Fruit fly (Drosophila melanogaster) whole organism, embryonic: ENCODE measurements around the gene NaPi-III.

ENCODE experiments used
- Ada2b ChIP-seq: fragments of 200-800 bp; sonication (Bioruptor generic); IDR thresholded peaks from 2 replicates; pipeline ENCODE4 v1.3.6; 2022; ENCODE audit warnings: missing biosample characterization, missing genetic modification characterization
- Atf3 ChIP-seq: fragments of 200-800 bp; sonication (Bioruptor generic); optimal IDR thresholded peaks from 3 replicates; lab custom pipeline; 2016; ENCODE audit warnings: missing biosample characterization, missing genetic modification characterization
- Bgb ChIP-seq: fragments of 200-800 bp; sonication (Bioruptor generic); IDR thresholded peaks from 2 replicates; pipeline ENCODE4 v1.3.6; 2022; ENCODE audit warnings: missing biosample characterization, missing genetic modification characterization; ENCODE audit not compliant: partially characterized antibody
- CG10366 ChIP-seq: fragments of 200-800 bp; sonication (Bioruptor generic); IDR thresholded peaks from 2 replicates; pipeline ENCODE4 v1.3.6; 2022; ENCODE audit warnings: missing biosample characterization, missing genetic modification characterization
- CG12104 ChIP-seq: fragments of 200-800 bp; sonication (Bioruptor generic); optimal IDR thresholded peaks from 3 replicates; lab custom pipeline; 2016; ENCODE audit warnings: missing biosample characterization, missing genetic modification characterization
- CG12236 ChIP-seq: fragments of 200-800 bp; sonication (Bioruptor generic); optimal IDR thresholded peaks from 2 replicates; lab custom pipeline; 2016; ENCODE audit warnings: missing biosample characterization, missing genetic modification characterization
- CG12744 ChIP-seq: fragments of 200-800 bp; sonication (Bioruptor generic); optimal IDR thresholded peaks from 2 replicates; lab custom pipeline; 2016; ENCODE audit warnings: missing biosample characterization, missing genetic modification characterization
- CG17912 ChIP-seq: fragments of 200-800 bp; sonication (Bioruptor generic); optimal IDR thresholded peaks from 2 replicates; lab custom pipeline; 2018; ENCODE audit warnings: missing biosample characterization, mild to moderate bottlenecking, missing genetic modification characterization
- CG18011 ChIP-seq: fragments of 200-800 bp; sonication (Bioruptor generic); optimal IDR thresholded peaks from 2 replicates; lab custom pipeline; 2017; ENCODE audit warnings: missing biosample characterization, missing genetic modification characterization, mild to moderate bottlenecking, moderate library complexity, missing genotype
- CG18764 ChIP-seq: fragments of 200-800 bp; sonication (Bioruptor generic); optimal IDR thresholded peaks from 3 replicates; lab custom pipeline; 2016; ENCODE audit warnings: missing biosample characterization, missing genetic modification characterization
- CG2678 ChIP-seq: fragments of 200-800 bp; sonication (Bioruptor generic); optimal IDR thresholded peaks from 3 replicates; lab custom pipeline; 2019; ENCODE audit warnings: missing biosample characterization, mild to moderate bottlenecking, missing genetic modification characterization, moderate library complexity
- CG31388 ChIP-seq: fragments of 200-800 bp; sonication (Bioruptor generic); optimal IDR thresholded peaks from 2 replicates; lab custom pipeline; 2016; ENCODE audit warnings: missing biosample characterization, missing genetic modification characterization
- CG32532 ChIP-seq: fragments of 200-800 bp; sonication (Bioruptor generic); IDR thresholded peaks from 2 replicates; pipeline ENCODE4 v1.3.6; 2022; ENCODE audit warnings: missing biosample characterization, missing genetic modification characterization
- CG3281 ChIP-seq: fragments of 200-800 bp; sonication (Bioruptor generic); optimal IDR thresholded peaks from 3 replicates; lab custom pipeline; 2017; ENCODE audit warnings: missing biosample characterization, mild to moderate bottlenecking, missing genetic modification characterization
- CG3847 ChIP-seq: fragments of 200-800 bp; sonication (Bioruptor generic); IDR thresholded peaks from 2 replicates; pipeline ENCODE4 v1.3.6; 2022; ENCODE audit warnings: missing biosample characterization, missing genetic modification characterization
- CG4820 ChIP-seq: fragments of 200-800 bp; sonication (Bioruptor generic); optimal IDR thresholded peaks from 3 replicates; lab custom pipeline; 2016; ENCODE audit warnings: missing biosample characterization, missing genetic modification characterization
- CG7357 ChIP-seq: fragments of 200-800 bp; sonication (Bioruptor generic); IDR thresholded peaks from 3 replicates; pipeline ENCODE4 v1.3.6; 2022; ENCODE audit warnings: missing biosample characterization, missing genetic modification characterization
- CG7839 ChIP-seq: fragments of 200-800 bp; sonication (Bioruptor generic); optimal IDR thresholded peaks from 3 replicates; lab custom pipeline; 2018; ENCODE audit warnings: missing biosample characterization, mild to moderate bottlenecking, missing genetic modification characterization, moderate library complexity
- CG8290 ChIP-seq, 3 experiments: fragments of 200-800 bp; sonication (Bioruptor generic); optimal IDR thresholded peaks; 2 replicates each; lab custom pipeline; 2016 to 2019; ENCODE audit warnings: missing biosample characterization in 3 of 3, missing genetic modification characterization in 3 of 3, mild to moderate bottlenecking in 2 of 3, moderate library complexity in 1 of 3
- CG8944 ChIP-seq: fragments of 200-800 bp; sonication (Bioruptor generic); optimal IDR thresholded peaks from 3 replicates; lab custom pipeline; 2016; ENCODE audit warnings: missing biosample characterization, missing genetic modification characterization
- CG9437 ChIP-seq: fragments of 200-800 bp; sonication (Bioruptor generic); optimal IDR thresholded peaks from 2 replicates; lab custom pipeline; 2018; ENCODE audit warnings: missing biosample characterization, mild to moderate bottlenecking, missing genetic modification characterization
- CG9817 ChIP-seq: fragments of 200-800 bp; sonication (Bioruptor generic); optimal IDR thresholded peaks from 2 replicates; lab custom pipeline; 2018; ENCODE audit warnings: missing biosample characterization, mild to moderate bottlenecking, missing genetic modification characterization, moderate library complexity
- Dbx ChIP-seq: fragments of 200-800 bp; sonication (Bioruptor generic); IDR thresholded peaks from 3 replicates; pipeline ENCODE4 v1.3.6; 2022; ENCODE audit warnings: missing biosample characterization, missing genetic modification characterization
- Doc3 ChIP-seq: fragments of 200-800 bp; sonication (Bioruptor generic); IDR thresholded peaks from 3 replicates; pipeline ENCODE4 v1.3.6; 2022; ENCODE audit warnings: missing biosample characterization, missing genetic modification characterization; ENCODE audit not compliant: partially characterized antibody
- Drgx ChIP-seq: fragments of 200-800 bp; sonication (Bioruptor generic); IDR thresholded peaks from 2 replicates; pipeline ENCODE4 v1.3.6; 2022; ENCODE audit warnings: missing biosample characterization, missing genetic modification characterization
- Fer3 ChIP-seq: fragments of 200-800 bp; sonication (Bioruptor generic); optimal IDR thresholded peaks from 2 replicates; lab custom pipeline; 2018; ENCODE audit warnings: missing biosample characterization, mild to moderate bottlenecking, missing genetic modification characterization, moderate library complexity
- H15 ChIP-seq: fragments of 200-800 bp; sonication (Bioruptor generic); IDR thresholded peaks from 3 replicates; pipeline ENCODE4 v1.3.6; 2022; ENCODE audit warnings: missing biosample characterization, missing genetic modification characterization
- HLH54F ChIP-seq: fragments of 200-800 bp; sonication (Bioruptor generic); optimal IDR thresholded peaks from 3 replicates; lab custom pipeline; 2016; ENCODE audit warnings: missing biosample characterization, missing genetic modification characterization
- HmgZ ChIP-seq: fragments of 200-800 bp; sonication (Bioruptor generic); optimal IDR thresholded peaks from 2 replicates; lab custom pipeline; 2018; ENCODE audit warnings: missing biosample characterization, mild to moderate bottlenecking, missing genetic modification characterization
- Hr39 ChIP-seq: fragments of >200 bp; optimal IDR thresholded peaks from 2 replicates; lab custom pipeline; 2017
- Hr78 ChIP-seq, 2 experiments: fragments of 200-800 bp in 1 of 2; fragments of >200 bp in 1 of 2; sonication (Bioruptor generic) in 1 of 2; optimal IDR thresholded peaks; 2 replicates each; lab custom pipeline; 2017 to 2019; ENCODE audit warnings: missing biosample characterization in 2 of 2, missing genetic modification characterization in 2 of 2, mild to moderate bottlenecking in 1 of 2, moderate library complexity in 1 of 2
- Rfx ChIP-seq: fragments of 200-800 bp; sonication (Bioruptor generic); IDR thresholded peaks from 2 replicates; pipeline ENCODE4 v1.3.6; 2022; ENCODE audit warnings: missing biosample characterization, missing genetic modification characterization
- Sry-β ChIP-seq: fragments of 200-800 bp; sonication (Bioruptor generic); optimal IDR thresholded peaks from 2 replicates; lab custom pipeline; 2018; ENCODE audit warnings: missing biosample characterization, mild to moderate bottlenecking, missing genetic modification characterization, moderate library complexity
- Stat92E ChIP-seq, 3 experiments: fragments of >200 bp in 2 of 3; fragments of 200-800 bp in 1 of 3; sonication (Bioruptor generic) in 1 of 3; optimal IDR thresholded peaks; 2 replicates each; lab custom pipeline; 2017 to 2019; ENCODE audit warnings: missing biosample characterization in 3 of 3, missing genetic modification characterization in 3 of 3, mild to moderate bottlenecking in 1 of 3, moderate library complexity in 1 of 3
- Xrp1 ChIP-seq: fragments of 200-800 bp; sonication (Bioruptor generic); IDR thresholded peaks from 2 replicates; pipeline ENCODE4 v1.3.6; 2022; ENCODE audit warnings: missing biosample characterization, missing genetic modification characterization
- ac ChIP-seq: fragments of 200-800 bp; sonication (Bioruptor generic); optimal IDR thresholded peaks from 3 replicates; lab custom pipeline; 2017; ENCODE audit warnings: missing biosample characterization, mild to moderate bottlenecking, missing genetic modification characterization
- al ChIP-seq: fragments of 200-800 bp; sonication (Bioruptor generic); IDR thresholded peaks from 2 replicates; pipeline ENCODE4 v1.3.6; 2022; ENCODE audit warnings: missing biosample characterization, missing genetic modification characterization
- emc ChIP-seq: fragments of 200-800 bp; sonication (Bioruptor generic); optimal IDR thresholded peaks from 2 replicates; lab custom pipeline; 2016; ENCODE audit warnings: missing biosample characterization, missing genetic modification characterization
- esg ChIP-seq: fragments of 200-800 bp; sonication (Bioruptor generic); conservative IDR thresholded peaks from 2 replicates; pipeline ENCODE4 v1.3.6; 2022; ENCODE audit warnings: missing biosample characterization, missing genetic modification characterization
- grn ChIP-seq: fragments of 200-800 bp; sonication (Bioruptor generic); optimal IDR thresholded peaks from 3 replicates; lab custom pipeline; 2017; ENCODE audit warnings: missing biosample characterization, missing genetic modification characterization
- ham ChIP-seq: fragments of 200-800 bp; sonication (Bioruptor generic); IDR thresholded peaks from 2 replicates; pipeline ENCODE4 v1.3.6; 2022; ENCODE audit warnings: missing biosample characterization, missing genetic modification characterization
- lbe ChIP-seq: fragments of 200-800 bp; sonication (Bioruptor generic); optimal IDR thresholded peaks from 2 replicates; lab custom pipeline; 2016; ENCODE audit warnings: missing biosample characterization, mild to moderate bottlenecking, missing genetic modification characterization
- salm ChIP-seq: fragments of 200-800 bp; sonication (Bioruptor generic); optimal IDR thresholded peaks from 2 replicates; lab custom pipeline; 2018; ENCODE audit warnings: missing biosample characterization, mild to moderate bottlenecking, missing genetic modification characterization
- scrt ChIP-seq: fragments of 200-800 bp; sonication (Bioruptor generic); optimal IDR thresholded peaks from 2 replicates; lab custom pipeline; 2018; ENCODE audit warnings: missing biosample characterization, mild to moderate bottlenecking, missing genetic modification characterization, moderate library complexity
- so ChIP-seq: fragments of 200-800 bp; sonication (Bioruptor generic); IDR thresholded peaks from 3 replicates; pipeline ENCODE4 v1.3.6; 2022; ENCODE audit warnings: missing biosample characterization, missing genetic modification characterization
- wdn ChIP-seq: fragments of 200-800 bp; sonication (Bioruptor generic); IDR thresholded peaks from 2 replicates; pipeline ENCODE4 v1.3.6; 2022; ENCODE audit warnings: missing biosample characterization, missing genetic modification characterization
- zf30C ChIP-seq: fragments of 200-800 bp; sonication (Bioruptor generic); optimal IDR thresholded peaks from 3 replicates; lab custom pipeline; 2018; ENCODE audit warnings: missing biosample characterization, mild to moderate bottlenecking, missing genetic modification characterization
- zfh2 ChIP-seq: fragments of 200-800 bp; sonication (Bioruptor generic); optimal IDR thresholded peaks from 2 replicates; lab custom pipeline; 2016; ENCODE audit warnings: missing biosample characterization, missing genetic modification characterization

NaPi-III gene

DNA sequence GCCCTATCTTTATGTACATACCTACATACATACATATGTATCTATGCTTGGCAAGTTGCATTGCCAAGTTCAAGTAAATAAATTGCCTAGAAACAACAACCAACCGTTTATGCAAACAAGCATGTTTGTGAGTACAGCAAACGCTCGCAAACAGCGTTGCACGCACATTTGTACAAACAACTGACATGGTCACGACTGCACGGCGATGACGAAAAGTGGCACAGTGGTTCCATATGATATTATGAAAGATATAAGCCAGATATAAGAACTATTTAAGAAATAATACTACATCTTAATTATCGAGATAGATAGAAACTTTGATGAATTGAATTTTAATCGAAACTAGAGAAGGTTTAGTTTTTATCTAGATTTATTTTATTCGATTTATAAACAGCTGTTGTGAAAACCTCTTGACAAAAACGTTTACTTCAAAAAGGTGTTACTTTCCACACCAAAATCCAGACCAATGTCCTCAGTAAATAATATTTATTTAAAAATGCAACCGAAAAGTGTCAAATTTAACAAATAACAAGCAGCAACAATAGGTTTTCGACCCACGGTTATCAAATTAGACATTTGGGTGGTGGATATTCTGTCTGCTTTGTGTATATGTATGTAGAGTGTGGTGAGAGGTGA lies 33.2 kb upstream of the NaPi-III start (continued):
- TF ChIP-seq Xrp1 (GFP tag; lab: Robert Waterston, UW) (peak; percentile 87), Sry-β (GFP tag; lab: Kevin White, UChicago) (peak; percentile 67), lbe (peak; percentile 66), CG17912 (GFP tag; lab: Kevin White, UChicago) (no peak), CG18011 (GFP tag; lab: Kevin White, UChicago) (peak; percentile 77), CG3847 (GFP tag; lab: Robert Waterston, UW) (peak; percentile 65), grn (GFP tag; lab: Kevin White, UChicago) (peak; percentile 74), zfh2 (GFP tag; lab: Kevin White, UChicago) (peak; percentile 46), CG18764 (GFP tag; lab: Kevin White, UChicago) (peak; percentile 81), Drgx (peak; percentile 79), CG8290 (GFP tag; optimal IDR thresholded peaks at IDR 0.05; lab: Kevin White, UChicago) (peak; percentile 45), CG8290 (tag; optimal IDR thresholded peaks at IDR 0.05; lab: Kevin White, UChicago) (peak; percentile 52 to 73), CG2678 (tag; lab: Kevin White, UChicago) (peak; percentile 95), CG32532 (peak; percentile 58; the same call in 1 of the 2 replicates), salm (peak; percentile 78), emc (GFP tag; lab: Kevin White, UChicago) (peak; percentile 46), CG12236 (GFP tag; lab: Kevin White, UChicago) (peak; percentile 82)

DNA sequence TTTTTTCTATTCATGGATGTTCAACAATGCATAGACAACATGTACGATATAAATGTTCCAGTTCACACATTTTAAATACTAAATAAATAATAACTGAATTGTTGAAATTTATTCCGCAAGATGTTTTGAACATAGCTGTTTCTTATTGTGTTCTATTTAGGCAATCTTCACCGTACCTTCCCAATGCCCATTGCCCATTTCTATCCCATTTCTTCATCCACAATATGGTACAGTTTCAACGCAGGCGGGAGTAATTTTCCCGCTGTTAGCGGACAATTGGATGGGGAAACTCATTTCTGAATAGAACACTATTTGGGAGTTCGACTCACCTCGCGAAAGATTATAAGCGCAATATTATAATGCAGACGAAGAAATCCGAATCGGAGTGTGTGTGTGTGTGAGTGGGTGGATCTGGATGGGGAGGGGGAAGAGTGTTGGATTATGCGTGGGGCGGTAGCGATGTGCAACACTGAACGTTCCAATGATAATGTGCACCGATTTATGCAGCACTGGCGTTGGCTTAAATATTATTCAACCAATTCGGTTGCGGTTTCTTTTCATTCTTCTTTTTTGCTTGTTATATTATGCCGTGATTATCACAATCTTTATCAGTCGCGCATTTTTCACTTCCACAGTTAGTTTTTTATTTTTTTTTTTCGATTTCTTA lies 31.1 kb upstream of the NaPi-III start:
- no peak for TF ChIP-seq CG31388 (GFP tag; lab: Kevin White, UChicago)
- no peak for TF ChIP-seq Ada2b (GFP tag; lab: Robert Waterston, UW)
- TF ChIP-seq H15 (GFP tag; lab: Robert Waterston, UW) = peak; percentile 37; the same call in 2 of the 3 replicates
- no peak for TF ChIP-seq scrt
- TF ChIP-seq CG3281 = peak; percentile 35
- peak; percentile 43 for TF ChIP-seq CG7839 (tag; lab: Kevin White, UChicago)
- TF ChIP-seq CG12744 (GFP tag; lab: Kevin White, UChicago) = no peak
- peak; percentile 42 for TF ChIP-seq HmgZ (tag; lab: Kevin White, UChicago)
- no peak for TF ChIP-seq CG12104 (GFP tag; lab: Kevin White, UChicago)
- TF ChIP-seq Hr39 = no peak
- TF ChIP-seq HLH54F = peak; percentile 72
- TF ChIP-seq CG9817 (tag; lab: Kevin White, UChicago) = peak; percentile 10
- TF ChIP-seq Dbx (GFP tag; lab: Robert Waterston, UW) = 0 out of 3 replicates have a peak, but pooled peaks have one; percentile 53
- no peak for TF ChIP-seq CG10366 (GFP tag; lab: Robert Waterston, UW)
- no peak for TF ChIP-seq esg (GFP tag; lab: Robert Waterston, UW)
- no peak for TF ChIP-seq wdn (GFP tag; lab: Robert Waterston, UW)
- peak; percentile 24 for TF ChIP-seq Fer3 (tag; lab: Kevin White, UChicago)
- TF ChIP-seq CG9437 (GFP tag; lab: Kevin White, UChicago) = peak; percentile 40
- no peak for TF ChIP-seq al (GFP tag; lab: Robert Waterston, UW)
- TF ChIP-seq zf30C (GFP tag; lab: Kevin White, UChicago) = no peak
- no peak for TF ChIP-seq Atf3 (GFP tag; lab: Kevin White, UChicago)
- TF ChIP-seq Doc3 (GFP tag; lab: Robert Waterston, UW) = no peak
- peak; percentile 80 for TF ChIP-seq CG3847 (GFP tag; lab: Robert Waterston, UW)
- no peak for TF ChIP-seq ac (GFP tag; lab: Kevin White, UChicago)
- TF ChIP-seq CG4820 (GFP tag; lab: Kevin White, UChicago) = peak; percentile 39
- TF ChIP-seq Bgb (GFP tag; lab: Robert Waterston, UW) = no peak
- TF ChIP-seq Rfx (GFP tag; lab: Robert Waterston, UW) = peak; percentile 53
- TF ChIP-seq so (GFP tag; lab: Robert Waterston, UW) = no peak
- TF ChIP-seq CG7357 = no peak
- TF ChIP-seq Stat92E (GFP tag; optimal IDR thresholded peaks at IDR 0.05; lab: Kevin White, UChicago) = no peak
- no peak for TF ChIP-seq ham (GFP tag; lab: Robert Waterston, UW)
- no peak for TF ChIP-seq Hr78 (GFP tag; optimal IDR thresholded peaks at IDR 0.05; lab: Kevin White, UChicago)
- peak; percentile 53 for TF ChIP-seq CG8944 (GFP tag; lab: Kevin White, UChicago)
- no peak for TF ChIP-seq grn (GFP tag; lab: Kevin White, UChicago)
